Fruit fly (Drosophila melanogaster): ENCODE measurements around the gene Nhe2.

Nhe2 gene

dm6 chr2L:21172922-21173321 is 68.6 kb downstream of the Nhe2 start, which contains the start of gene CG31627:
CG31627 (plus strand) TSS chr2L:21173222.
- no peak for TF ChIP-seq CG17806 (tag; optimal IDR thresholded peaks at IDR 0.05)
- no peak for TF ChIP-seq CG34367 (tag; optimal IDR thresholded peaks at IDR 0.05)
- TF ChIP-seq gl (tag; optimal IDR thresholded peaks at IDR 0.05) = no peak
- TF ChIP-seq D1 (tag; optimal IDR thresholded peaks at IDR 0.05) = no peak

DNA sequence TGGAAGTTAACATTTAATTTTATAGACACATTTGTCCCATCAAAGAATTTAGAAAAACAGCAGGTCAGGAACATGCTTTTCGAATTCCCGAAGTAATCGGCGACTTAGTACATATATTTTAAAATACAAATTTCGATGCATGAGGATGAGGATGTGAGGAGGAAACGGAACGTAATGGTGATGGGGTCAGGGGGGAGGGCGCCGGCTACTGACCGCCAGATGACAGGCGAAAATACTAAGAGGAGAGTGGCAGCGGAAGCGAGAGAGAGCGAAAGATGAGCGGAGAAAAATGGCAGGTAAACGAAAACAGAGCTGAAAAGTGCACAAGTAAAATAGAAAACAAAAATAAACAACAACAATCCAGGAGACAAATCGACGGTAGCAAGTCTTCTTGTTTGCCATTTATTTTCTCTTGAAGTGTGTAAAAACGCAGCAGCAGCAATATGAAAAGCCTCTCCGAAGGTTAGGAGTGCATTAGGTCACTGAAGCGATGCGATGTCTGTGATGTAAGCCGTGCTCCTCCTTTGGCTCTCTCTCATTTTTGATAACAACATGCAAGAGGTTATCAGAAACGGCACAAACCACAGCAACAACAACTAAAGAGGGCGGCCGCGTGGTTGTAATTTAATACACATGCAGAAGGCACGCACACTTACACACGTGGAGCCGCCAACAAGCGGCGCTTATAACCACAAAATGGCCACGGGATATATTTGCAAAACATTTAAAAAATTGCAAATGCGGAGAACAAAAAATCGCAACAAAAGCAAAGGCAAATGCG is 74.3 kb downstream of the Nhe2 start:
- TF ChIP-seq CG13204 (GFP tag; optimal IDR thresholded peaks at IDR 0.05) = no peak
- TF ChIP-seq EcR (GFP tag; optimal IDR thresholded peaks at IDR 0.05) = peak; percentile 9

- TF ChIP-seq CG4496 (GFP tag; IDR thresholded peaks at IDR 0.05) (0 out of 3 replicates have a peak, but pooled peaks have one; percentile 26), CG12605 (GFP tag; IDR thresholded peaks at IDR 0.05) (no peak)
Measured at dm6 chr2L:21179217-21179520, 74.8 kb downstream of the Nhe2 start.

dm6 chr2L:21179615-21180031 is 75.3 kb downstream of the Nhe2 start, which contains the start of the genes bur and Mcm10:
bur (minus strand) TSS chr2L:21179683.
Mcm10 (plus strand) TSS chr2L:21179933.
- no peak for TF ChIP-seq D1 (tag; optimal IDR thresholded peaks at IDR 0.05)
- TF ChIP-seq CG13204 (GFP tag; optimal IDR thresholded peaks at IDR 0.05) = no peak
- TF ChIP-seq CG8159 (tag; optimal IDR thresholded peaks at IDR 0.05) = no peak
- TF ChIP-seq EcR (GFP tag; optimal IDR thresholded peaks at IDR 0.05) = no peak
- TF ChIP-seq CG9948 (tag; optimal IDR thresholded peaks at IDR 0.05) = no peak
- TF ChIP-seq rn (GFP tag; IDR thresholded peaks at IDR 0.05) = no peak
- TF ChIP-seq gl (tag; optimal IDR thresholded peaks at IDR 0.05) = no peak
- no peak for TF ChIP-seq Ets98B (GFP tag; IDR thresholded peaks at IDR 0.05)
- no peak for TF ChIP-seq CG32121 (GFP tag; IDR thresholded peaks at IDR 0.05)
- no peak for TF ChIP-seq CG15710 (tag; optimal IDR thresholded peaks at IDR 0.05)
- TF ChIP-seq Snoo (tag; optimal IDR thresholded peaks at IDR 0.05) = no peak
- no peak for TF ChIP-seq CG14655 (GFP tag; optimal IDR thresholded peaks at IDR 0.05)
- no peak for TF ChIP-seq Pif1A (GFP tag; optimal IDR thresholded peaks at IDR 0.05)
- no peak for TF ChIP-seq CG17806 (tag; optimal IDR thresholded peaks at IDR 0.05)
